Worm (Caenorhabditis elegans) whole organism, L2 larva: ENCODE data around the gene rps-4.

Experiments
- C34F6.9 ChIP-seq: fragments of 150-350 bp; optimal IDR thresholded peaks from 2 replicates; lab custom pipeline; 2014; ENCODE audit warnings: missing biosample characterization, missing genetic modification characterization
- F13H6.1 ChIP-seq: sonication (generic microtip); optimal IDR thresholded peaks from 2 replicates; lab custom pipeline; 2016; ENCODE audit warnings: missing genetic modification characterization, missing compliant biosample characterization
- R02D3.7 ChIP-seq: fragments of 150-350 bp; optimal IDR thresholded peaks from 2 replicates; lab custom pipeline; 2014; ENCODE audit warnings: missing biosample characterization, missing genetic modification characterization
- Y55F3AM.14 ChIP-seq: fragments of 200-800 bp; sonication (Bioruptor generic); optimal IDR thresholded peaks from 2 replicates; lab custom pipeline; 2018; ENCODE audit warnings: mild to moderate bottlenecking, missing genetic modification characterization, missing compliant biosample characterization
- ZK546.5 ChIP-seq: sonication (generic microtip); optimal IDR thresholded peaks from 2 replicates; lab custom pipeline; 2017; ENCODE audit warnings: missing biosample characterization, missing genetic modification characterization
- aly-2 ChIP-seq: fragments of 150-350 bp; optimal IDR thresholded peaks from 2 replicates; lab custom pipeline; 2014; ENCODE audit warnings: missing biosample characterization, missing genetic modification characterization
- blmp-1 ChIP-seq: sonication (generic microtip); optimal IDR thresholded peaks from 2 replicates; lab custom pipeline; 2017; ENCODE audit warnings: missing genetic modification characterization, mild to moderate bottlenecking, missing compliant biosample characterization, antibody characterized with exemption, moderate library complexity; ENCODE audit not compliant: insufficient read depth
- ceh-16 ChIP-seq: fragments of 150-350 bp; optimal IDR thresholded peaks from 2 replicates; lab custom pipeline; 2014; ENCODE audit warnings: missing biosample characterization, missing genetic modification characterization
- ceh-82 ChIP-seq: fragments of 150-350 bp; optimal IDR thresholded peaks from 2 replicates; lab custom pipeline; 2014; ENCODE audit warnings: missing biosample characterization, missing genetic modification characterization
- dmd-4 ChIP-seq: sonication (generic microtip); optimal IDR thresholded peaks from 2 replicates; lab custom pipeline; 2017; ENCODE audit warnings: missing biosample characterization, missing genetic modification characterization
- egl-27 ChIP-seq: sonication (generic microtip); optimal IDR thresholded peaks from 3 replicates; lab custom pipeline; 2017; ENCODE audit warnings: missing biosample characterization, missing genetic modification reagents, missing genetic modification characterization
- elt-1 ChIP-seq: fragments of 150-350 bp; optimal IDR thresholded peaks from 2 replicates; lab custom pipeline; 2014; ENCODE audit warnings: missing biosample characterization, missing genetic modification characterization
- elt-3 ChIP-seq: sonication (generic microtip); optimal IDR thresholded peaks from 2 replicates; lab custom pipeline; 2017; ENCODE audit warnings: missing biosample characterization, missing genetic modification characterization
- fos-1 ChIP-seq: fragments of 150-350 bp; optimal IDR thresholded peaks from 2 replicates; lab custom pipeline; 2014; ENCODE audit warnings: missing biosample characterization, missing genetic modification characterization
- gmeb-1 ChIP-seq: fragments of 150-350 bp; optimal IDR thresholded peaks from 2 replicates; lab custom pipeline; 2014; ENCODE audit warnings: missing biosample characterization, missing genetic modification characterization
- lin-11 ChIP-seq: fragments of 150-350 bp; sonication (generic microtip); optimal IDR thresholded peaks from 2 replicates; lab custom pipeline; 2014; ENCODE audit warnings: missing biosample characterization, missing genetic modification characterization, inconsistent platforms, mixed read lengths
- lin-13 ChIP-seq: fragments of 150-350 bp; optimal IDR thresholded peaks from 2 replicates; lab custom pipeline; 2014; ENCODE audit warnings: missing biosample characterization, missing genetic modification reagents, missing genetic modification characterization
- lin-39 ChIP-seq: fragments of 150-350 bp; optimal IDR thresholded peaks from 2 replicates; lab custom pipeline; 2014; ENCODE audit warnings: missing biosample characterization, missing genetic modification reagents, missing genetic modification characterization
- lsy-2 ChIP-seq, 2 experiments: fragments of 150-350 bp in 1 of 2; sonication (generic microtip) in 1 of 2; optimal IDR thresholded peaks; 2 replicates each; lab custom pipeline; 2014 to 2017; ENCODE audit warnings: missing biosample characterization in 2 of 2, missing genetic modification characterization in 2 of 2
- mdl-1 ChIP-seq, 2 experiments: fragments of 150-350 bp in 1 of 2; sonication (generic microtip) in 1 of 2; optimal IDR thresholded peaks; 2 replicates each; lab custom pipeline; 2017; ENCODE audit warnings: missing biosample characterization in 2 of 2, missing genetic modification characterization in 2 of 2
- nhr-10 ChIP-seq: sonication (generic microtip); optimal IDR thresholded peaks from 2 replicates; lab custom pipeline; 2017; ENCODE audit warnings: missing biosample characterization, missing genetic modification characterization
- nhr-11 ChIP-seq: fragments of 150-350 bp; optimal IDR thresholded peaks from 2 replicates; lab custom pipeline; 2014; ENCODE audit warnings: missing biosample characterization, missing genetic modification characterization
- nhr-12 ChIP-seq: fragments of 150-350 bp; optimal IDR thresholded peaks from 2 replicates; lab custom pipeline; 2014; ENCODE audit warnings: missing biosample characterization, missing genetic modification characterization
- nhr-129 ChIP-seq: fragments of 150-350 bp; optimal IDR thresholded peaks from 2 replicates; lab custom pipeline; 2014; ENCODE audit warnings: missing biosample characterization, missing genetic modification characterization
- nhr-23 ChIP-seq: fragments of 150-350 bp; optimal IDR thresholded peaks from 2 replicates; lab custom pipeline; 2014; ENCODE audit warnings: missing biosample characterization, missing genetic modification reagents, missing genetic modification characterization
- nhr-237 ChIP-seq: fragments of 150-350 bp; optimal IDR thresholded peaks from 2 replicates; lab custom pipeline; 2014; ENCODE audit warnings: missing biosample characterization, missing genetic modification characterization
- nhr-25 ChIP-seq: fragments of 150-350 bp; sonication (generic microtip); optimal IDR thresholded peaks from 3 replicates; lab custom pipeline; 2014; ENCODE audit warnings: missing biosample characterization, missing genetic modification characterization
- peb-1 ChIP-seq: fragments of 150-350 bp; optimal IDR thresholded peaks from 2 replicates; lab custom pipeline; 2014; ENCODE audit warnings: missing biosample characterization, missing genetic modification characterization
- sem-4 ChIP-seq: fragments of 150-350 bp; optimal IDR thresholded peaks from 2 replicates; lab custom pipeline; 2014; ENCODE audit warnings: missing biosample characterization, missing genetic modification reagents, missing genetic modification characterization
- skn-1 ChIP-seq: sonication (generic microtip); optimal IDR thresholded peaks from 2 replicates; lab custom pipeline; 2017; ENCODE audit warnings: missing biosample characterization, missing genetic modification characterization
- sma-9 ChIP-seq, 2 experiments: fragments of 150-350 bp in 1 of 2; sonication (generic microtip) in 1 of 2; optimal IDR thresholded peaks; 2 replicates each; lab custom pipeline; 2014 to 2016; ENCODE audit warnings: missing genetic modification characterization in 2 of 2, mild to moderate bottlenecking in 1 of 2, missing biosample characterization in 1 of 2, missing compliant biosample characterization in 1 of 2, missing genetic modification reagents in 1 of 2, moderate library complexity in 1 of 2
- snpc-4 ChIP-seq: fragments of 150-350 bp; optimal IDR thresholded peaks from 2 replicates; lab custom pipeline; 2014; ENCODE audit warnings: missing biosample characterization, missing genetic modification characterization
- unc-39 ChIP-seq: fragments of 150-350 bp; optimal IDR thresholded peaks from 2 replicates; lab custom pipeline; 2014; ENCODE audit warnings: missing biosample characterization, missing genetic modification characterization
- unc-62 ChIP-seq: fragments of 150-350 bp; optimal IDR thresholded peaks from 2 replicates; lab custom pipeline; 2014; ENCODE audit warnings: missing biosample characterization, missing genetic modification reagents, missing genetic modification characterization
- zag-1 ChIP-seq: fragments of 150-350 bp; optimal IDR thresholded peaks from 2 replicates; lab custom pipeline; 2014; ENCODE audit warnings: missing biosample characterization, missing genetic modification characterization
- ztf-1 ChIP-seq: fragments of 200-800 bp; sonication (Bioruptor generic); conservative IDR thresholded peaks from 2 replicates; pipeline ENCODE4 v1.3.6; 2022; ENCODE audit warnings: missing genetic modification characterization, missing compliant biosample characterization
- ztf-11 ChIP-seq: sonication (generic microtip); optimal IDR thresholded peaks from 2 replicates; lab custom pipeline; 2017; ENCODE audit warnings: missing biosample characterization, missing genetic modification characterization
- ztf-4 ChIP-seq: fragments of 150-350 bp; optimal IDR thresholded peaks from 2 replicates; lab custom pipeline; 2014; ENCODE audit warnings: missing biosample characterization, missing genetic modification characterization

The rps-4 gene

ce11 chrIV:7067446-7067845 is 17.0 kb downstream of the rps-4 start:
- TF ChIP-seq R02D3.7 (tag; lab: Kevin White, UChicago) (no peak), ztf-4 (tag; lab: Kevin White, UChicago) (no peak), blmp-1 (tag; lab: Kevin White, UChicago) (no peak), nhr-11 (tag; lab: Kevin White, UChicago) (no peak)
- TF ChIP-seq, all 48 proteins: peak for 0

ce11 chrIV:7065022-7065421 is 19.5 kb downstream of the rps-4 start, which contains the start of gene Y43B11AL.1:
TSS of gene Y43B11AL.1 (plus strand) at chrIV:7065322.
- TF ChIP-seq nhr-23: no peak
- no peak for TF ChIP-seq skn-1 (tag; lab: Kevin White, UChicago)
- TF ChIP-seq mdl-1 (tag; optimal IDR thresholded peaks at IDR 0.05; lab: Kevin White, UChicago): no peak
- TF ChIP-seq unc-62 (GFP tag; lab: Kevin White, UChicago): no peak
- TF ChIP-seq elt-3 (tag; lab: Kevin White, UChicago): no peak
- no peak for TF ChIP-seq ztf-1 (GFP tag; lab: Robert Waterston, UW)
- no peak for TF ChIP-seq ceh-16 (tag; lab: Kevin White, UChicago)
- TF ChIP-seq aly-2: no peak
- TF ChIP-seq lin-39 (tag; lab: Kevin White, UChicago): no peak
- TF ChIP-seq snpc-4 (tag; lab: Kevin White, UChicago): no peak
- TF ChIP-seq nhr-237 (tag; lab: Kevin White, UChicago): no peak
- TF ChIP-seq sma-9 (GFP tag; optimal IDR thresholded peaks at IDR 0.05; lab: Kevin White, UChicago): no peak
- TF ChIP-seq sma-9 (tag; optimal IDR thresholded peaks at IDR 0.05; lab: Kevin White, UChicago): no peak
- no peak for TF ChIP-seq nhr-12
- TF ChIP-seq Y55F3AM.14 (GFP tag; lab: Kevin White, UChicago): no peak
- no peak for TF ChIP-seq elt-1 (tag; lab: Kevin White, UChicago)
- no peak for TF ChIP-seq ztf-4 (tag; lab: Kevin White, UChicago)
- no peak for TF ChIP-seq egl-27 (tag; lab: Kevin White, UChicago)
- TF ChIP-seq nhr-25: no peak
- TF ChIP-seq R02D3.7 (tag; lab: Kevin White, UChicago): no peak
- TF ChIP-seq C34F6.9 (tag; lab: Kevin White, UChicago): no peak

ce11 chrIV:7062697-7063096 is 21.8 kb downstream of the rps-4 start:
- TF ChIP-seq nhr-10: no peak
- no peak for TF ChIP-seq nhr-25
- no peak for TF ChIP-seq ztf-11 (tag; lab: Kevin White, UChicago)
- TF ChIP-seq, all 48 proteins: peak for 0

ce11 chrIV:7057677-7058076 is 26.8 kb downstream of the rps-4 start, which contains the start of gene srx-50:
TSS of gene srx-50 (plus strand) at chrIV:7057977.
- TF ChIP-seq snpc-4 (tag; lab: Kevin White, UChicago): no peak
- no peak for TF ChIP-seq gmeb-1
- TF ChIP-seq lin-39 (tag; lab: Kevin White, UChicago): no peak
- TF ChIP-seq nhr-237 (tag; lab: Kevin White, UChicago): no peak
- no peak for TF ChIP-seq nhr-23
- no peak for TF ChIP-seq lsy-2 (tag; optimal IDR thresholded peaks at IDR 0.05; lab: Kevin White, UChicago)
- TF ChIP-seq fos-1 (tag; lab: Kevin White, UChicago): no peak
- no peak for TF ChIP-seq lin-13 (GFP tag; lab: Kevin White, UChicago)
- TF ChIP-seq dmd-4: no peak
- no peak for TF ChIP-seq sem-4
- no peak for TF ChIP-seq aly-2
- TF ChIP-seq ceh-82 (tag; lab: Kevin White, UChicago): no peak
- TF ChIP-seq elt-3 (tag; lab: Kevin White, UChicago): no peak
- no peak for TF ChIP-seq lin-11 (tag; lab: Kevin White, UChicago)
- no peak for TF ChIP-seq zag-1 (tag; lab: Kevin White, UChicago)
- TF ChIP-seq F13H6.1 (tag; lab: Kevin White, UChicago): no peak

ce11 chrIV:7052135-7052534 is 32.3 kb downstream of the rps-4 start:
- TF ChIP-seq peb-1 (no peak), ceh-82 (tag; lab: Kevin White, UChicago) (no peak), blmp-1 (tag; lab: Kevin White, UChicago) (no peak), ZK546.5 (tag; lab: Kevin White, UChicago) (no peak), ceh-16 (tag; lab: Kevin White, UChicago) (no peak), dmd-4 (no peak), mdl-1 (tag; optimal IDR thresholded peaks at IDR 0.05; lab: Kevin White, UChicago) (no peak), nhr-129 (tag; lab: Kevin White, UChicago) (no peak), unc-39 (tag; lab: Kevin White, UChicago) (no peak), nhr-25 (no peak)
